Worm (Caenorhabditis elegans) whole organism, mixed stage, embryonic: ENCODE measurements around the gene daf-19.

Experiments
- blmp-1 ChIP-seq: fragments of 150-350 bp; optimal IDR thresholded peaks from 2 replicates; lab custom pipeline; 2014; ENCODE audit warnings: missing biosample characterization, missing genetic modification characterization
- nhr-12 ChIP-seq: fragments of 150-350 bp; optimal IDR thresholded peaks from 2 replicates; lab custom pipeline; 2014; ENCODE audit warnings: missing biosample characterization, missing genetic modification characterization

DNA sequence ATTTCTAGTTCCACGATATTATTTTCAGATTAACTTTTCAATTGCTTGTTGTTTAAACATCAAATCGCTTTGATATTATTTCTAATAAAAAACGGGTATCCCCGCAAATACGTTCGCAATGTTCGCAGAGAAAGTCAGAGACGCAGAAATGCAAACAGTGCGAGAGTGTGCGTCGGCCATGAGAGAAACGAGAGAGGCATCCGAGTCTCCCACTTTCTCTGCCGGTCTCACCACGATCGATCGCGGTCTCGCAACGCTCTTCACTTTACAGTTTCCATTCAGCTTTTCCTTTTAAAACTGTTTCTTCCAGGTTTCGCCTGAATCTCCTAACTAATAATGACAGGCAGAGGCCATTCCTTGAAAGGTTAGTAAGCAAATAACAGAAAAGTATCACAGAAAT, 5.2 kb upstream of the daf-19 start, which contains the start of gene F33H1.4:
- TF ChIP-seq nhr-12: no peak
- peak; percentile 75 for TF ChIP-seq blmp-1
